Worm (Caenorhabditis elegans) whole organism, L4 larva: ENCODE data around the gene F36A4.1.

Experiments
- R02D3.7 ChIP-seq: fragments of 150-350 bp; sonication (generic microtip); optimal IDR thresholded peaks from 3 replicates; lab custom pipeline; 2014; ENCODE audit warnings: missing biosample characterization, missing genetic modification characterization
- ZK546.5 ChIP-seq, 2 experiments: sonication (generic microtip); optimal IDR thresholded peaks; 2 replicates each; lab custom pipeline; 2017; ENCODE audit warnings: missing biosample characterization in 2 of 2, missing genetic modification characterization in 2 of 2
- aha-1 ChIP-seq: fragments of 150-350 bp; peaks from one replicate; lab custom pipeline; 2014; ENCODE audit warnings: missing biosample characterization, missing genetic modification characterization
- cey-2 ChIP-seq: sonication (generic microtip); optimal IDR thresholded peaks from 3 replicates; lab custom pipeline; 2017; ENCODE audit warnings: missing genetic modification characterization, mild to moderate bottlenecking, missing compliant biosample characterization, antibody characterized with exemption, borderline replicate concordance; ENCODE audit not compliant: insufficient read depth
- fkh-10 ChIP-seq: fragments of 150-350 bp; optimal IDR thresholded peaks from 2 replicates; lab custom pipeline; 2014; ENCODE audit warnings: missing biosample characterization, missing genetic modification reagents, missing genetic modification characterization
- lin-39 ChIP-seq: fragments of 150-350 bp; optimal IDR thresholded peaks from 2 replicates; lab custom pipeline; 2014; ENCODE audit warnings: missing biosample characterization, missing genetic modification reagents, missing genetic modification characterization
- mdl-1 ChIP-seq, 2 experiments: fragments of 150-350 bp in 1 of 2; sonication (generic microtip) in 1 of 2; optimal IDR thresholded peaks; 2 replicates each; lab custom pipeline; 2014 to 2017; ENCODE audit warnings: missing biosample characterization in 2 of 2, missing genetic modification characterization in 2 of 2
- unc-130 ChIP-seq: sonication (generic microtip); optimal IDR thresholded peaks from 2 replicates; lab custom pipeline; 2016; ENCODE audit warnings: missing genetic modification reagents, missing genetic modification characterization, missing compliant biosample characterization
- ztf-11 ChIP-seq: fragments of 150-350 bp; optimal IDR thresholded peaks from 2 replicates; lab custom pipeline; 2014; ENCODE audit warnings: missing biosample characterization, missing genetic modification characterization

- TF ChIP-seq ztf-11 (tag; lab: Kevin White, UChicago) (no peak), cey-2 (no peak), mdl-1 (tag; optimal IDR thresholded peaks at IDR 0.05; lab: Kevin White, UChicago) (no peak), lin-39 (tag; lab: Kevin White, UChicago) (no peak), aha-1 (tag; lab: Kevin White, UChicago) (no peak), fkh-10 (GFP tag; lab: Kevin White, UChicago) (no peak), ZK546.5 (tag; optimal IDR thresholded peaks at IDR 0.05; lab: Kevin White, UChicago) (no peak), R02D3.7 (no peak), unc-130 (GFP tag; lab: Kevin White, UChicago) (no peak)
These were observed 44.6 kb downstream of the F36A4.1 start, which contains the start of gene Y24D9B.1 for ce11 chrIV:4316813-4317408.
